Worm (Caenorhabditis elegans): ENCODE results near the gene gpcp-2.

gpcp-2 gene

DNA sequence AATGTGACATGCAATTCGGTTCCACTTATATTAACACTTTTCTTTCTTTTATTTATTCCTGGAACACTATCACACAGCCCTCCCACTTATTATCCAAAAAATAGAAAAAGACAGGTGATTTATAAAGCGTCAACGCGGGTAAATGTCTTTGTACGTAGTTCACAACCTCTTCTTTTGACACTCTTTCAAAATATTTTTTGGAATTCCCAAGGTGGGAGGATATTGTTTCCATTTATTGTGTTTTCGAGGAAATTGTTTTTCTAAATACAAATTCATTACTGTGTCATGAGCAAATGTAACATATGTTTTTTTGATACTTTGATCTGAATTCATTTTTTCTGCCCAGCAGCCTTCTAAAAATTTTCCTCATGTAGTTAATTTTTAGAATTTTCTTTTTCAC, 15.3 kb downstream of the gpcp-2 start (continued):
- no peak for TF ChIP-seq dox-1 (GFP tag; IDR thresholded peaks at IDR 0.05)

DNA sequence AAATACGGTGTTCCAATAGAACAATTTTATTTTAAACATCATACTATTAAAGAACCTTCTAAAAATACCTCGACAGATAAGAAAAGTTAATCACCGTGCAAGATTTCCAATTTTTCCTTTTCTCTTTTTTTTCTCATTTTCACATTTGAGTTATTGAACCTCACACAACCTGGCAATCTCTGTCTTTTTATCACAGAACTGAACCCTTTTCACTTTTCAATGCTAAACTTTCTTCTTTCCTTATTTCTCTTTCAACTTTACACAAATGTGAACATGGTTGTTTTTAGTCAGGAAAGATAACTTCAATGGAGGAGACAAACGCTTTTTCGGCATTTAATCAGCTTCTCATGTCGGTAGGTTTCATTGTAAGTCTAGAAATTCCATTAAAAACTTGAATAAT, 20.3 kb downstream of the gpcp-2 start, which contains the start of gene T05H10.4:
T05H10.4 (plus strand) TSS at position 301 of the 400 bp plus-strand sequence.
- TF ChIP-seq hmg-20 (GFP tag; IDR thresholded peaks at IDR 0.05) (no peak), madf-8 (GFP tag; conservative IDR thresholded peaks at IDR 0.05) (no peak), F37B4.10 (GFP tag; IDR thresholded peaks at IDR 0.05) (no peak), ztf-28 (GFP tag; IDR thresholded peaks at IDR 0.05) (no peak), cebp-2 (GFP tag; IDR thresholded peaks at IDR 0.05) (no peak), madf-10 (tag; optimal IDR thresholded peaks at IDR 0.05) (no peak), hmg-1.2 (GFP tag; IDR thresholded peaks at IDR 0.05) (no peak)

DNA sequence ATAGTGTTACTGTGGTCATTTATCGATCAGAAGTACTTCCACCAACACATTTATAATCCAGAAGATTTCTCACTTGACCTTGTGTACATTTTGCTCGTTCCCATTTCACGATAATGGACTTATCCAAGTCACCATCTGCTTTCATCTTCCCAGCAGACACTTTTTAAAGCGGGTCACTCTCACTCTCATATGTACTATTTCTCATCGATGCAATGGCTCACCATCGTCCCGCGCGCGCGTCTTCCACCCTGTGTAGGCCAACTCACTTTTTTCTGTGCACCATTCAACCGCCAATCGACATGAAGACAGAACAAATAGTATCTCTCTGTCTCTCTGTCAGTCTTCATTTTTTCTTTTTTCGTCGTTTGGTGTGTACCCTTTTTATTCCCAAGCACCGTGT, 21.0 kb downstream of the gpcp-2 start:
- TF ChIP-seq aptf-2 (GFP tag; conservative IDR thresholded peaks at IDR 0.05): peak; percentile 83; the same call in 1 of the 2 replicates
- no peak for TF ChIP-seq B0035.1 (tag; optimal IDR thresholded peaks at IDR 0.05)
- no peak for TF ChIP-seq dpff-1 (tag; optimal IDR thresholded peaks at IDR 0.05)
- no peak for TF ChIP-seq lsy-27 (tag; optimal IDR thresholded peaks at IDR 0.05; ENCODE audit: borderline replicate concordance, insufficient read depth)
- no peak for TF ChIP-seq mxl-1 (tag; optimal IDR thresholded peaks at IDR 0.05)
- TF ChIP-seq lag-1 (GFP tag; IDR thresholded peaks at IDR 0.05): no peak
- TF ChIP-seq dpl-1 (GFP tag; optimal IDR thresholded peaks at IDR 0.05): peak; percentile 2
- no peak for TF ChIP-seq egl-44 (GFP tag; IDR thresholded peaks at IDR 0.05)
- no peak for TF ChIP-seq nhr-27 (tag; optimal IDR thresholded peaks at IDR 0.05)
- no peak for TF ChIP-seq K11D2.4 (GFP tag; IDR thresholded peaks at IDR 0.05)
- peak; percentile 71 for TF ChIP-seq efl-1 (GFP tag; optimal IDR thresholded peaks at IDR 0.05)
- no peak for TF ChIP-seq ceh-100 (GFP tag; IDR thresholded peaks at IDR 0.05)
- TF ChIP-seq F10E7.11 (tag; optimal IDR thresholded peaks at IDR 0.05): no peak
- TF ChIP-seq lsl-1 (GFP tag; optimal IDR thresholded peaks at IDR 0.05): no peak
- no peak for TF ChIP-seq ztf-25 (GFP tag; IDR thresholded peaks at IDR 0.05)
- no peak for TF ChIP-seq K12H6.12 (tag; optimal IDR thresholded peaks at IDR 0.05)
- TF ChIP-seq madf-8 (GFP tag; conservative IDR thresholded peaks at IDR 0.05): peak; percentile 24; the same call in 1 of the 2 replicates

DNA sequence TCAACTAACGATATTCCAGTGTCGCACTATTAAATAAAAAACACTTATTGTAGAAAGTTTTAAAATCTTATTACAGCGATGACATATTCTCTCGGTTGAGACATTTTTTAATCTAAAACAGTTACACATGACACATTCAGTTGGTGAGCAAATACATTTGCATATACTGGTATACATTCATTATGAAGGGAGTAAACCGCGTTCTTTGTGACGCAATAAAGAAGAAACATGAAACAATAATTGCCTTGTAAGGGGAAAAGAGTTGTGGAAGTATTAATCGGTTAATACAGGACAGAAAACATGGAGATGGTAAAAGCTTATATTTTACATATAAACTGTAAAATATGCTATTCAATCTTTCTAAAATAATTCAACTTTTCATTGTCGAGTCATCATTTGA, 21.8 kb downstream of the gpcp-2 start:
- TF ChIP-seq C06A6.2 (GFP tag; conservative IDR thresholded peaks at IDR 0.05): no peak

DNA sequence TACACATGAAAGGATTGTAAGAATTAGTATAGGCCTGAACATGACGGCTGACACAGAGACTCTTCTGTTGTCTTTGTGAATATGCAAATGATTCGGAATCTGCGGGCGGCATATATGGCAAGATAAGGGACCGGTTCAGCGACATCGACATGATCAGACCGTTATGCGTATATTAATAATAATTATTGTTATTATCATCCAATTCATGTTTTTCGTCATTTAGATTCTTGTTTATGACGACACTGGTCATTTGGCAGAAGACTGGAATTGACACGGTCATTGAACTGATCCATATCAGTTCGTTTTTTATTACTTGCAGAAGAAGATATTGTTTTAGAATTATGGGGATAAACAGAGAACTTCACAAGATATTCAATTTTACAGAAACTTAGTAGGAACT, 22.7 kb downstream of the gpcp-2 start, which contains the start of gene mtre-1:
mtre-1 (minus strand) TSS at position 101 of the 400 bp plus-strand sequence.
- no peak for TF ChIP-seq let-526 (GFP tag; IDR thresholded peaks at IDR 0.05)
- TF ChIP-seq B0336.3 (GFP tag; IDR thresholded peaks at IDR 0.05): no peak

DNA sequence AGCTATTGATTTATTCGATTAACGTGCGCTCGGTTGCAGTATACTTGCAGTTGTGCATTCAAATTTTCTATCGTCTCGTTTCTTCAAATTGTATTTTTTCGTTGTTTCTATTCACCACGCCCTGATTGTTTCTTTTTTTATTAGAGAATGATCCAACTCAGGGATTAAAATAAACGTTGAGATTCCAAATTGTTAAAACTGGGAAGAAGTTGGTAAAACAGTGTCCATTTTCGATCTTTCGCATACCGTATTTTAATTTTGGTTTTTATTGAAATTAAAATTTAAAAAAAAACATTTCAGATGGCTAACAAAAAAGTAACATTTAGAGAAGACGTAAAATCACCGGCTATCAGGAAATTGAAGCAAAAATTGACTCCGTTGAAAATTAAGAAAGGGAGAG, 25.9 kb downstream of the gpcp-2 start, which contains the start of gene apn-1:
apn-1 (plus strand) TSS at position 301 of the 400 bp plus-strand sequence.
- TF ChIP-seq rpc-1 (optimal IDR thresholded peaks at IDR 0.05) (no peak), rpc-1 (tag; optimal IDR thresholded peaks at IDR 0.05) (no peak), ama-1 (optimal IDR thresholded peaks at IDR 0.05) (no peak), ama-1 (GFP tag; optimal IDR thresholded peaks at IDR 0.05) (peak in 1 of 2 experiments; percentile 13)

DNA sequence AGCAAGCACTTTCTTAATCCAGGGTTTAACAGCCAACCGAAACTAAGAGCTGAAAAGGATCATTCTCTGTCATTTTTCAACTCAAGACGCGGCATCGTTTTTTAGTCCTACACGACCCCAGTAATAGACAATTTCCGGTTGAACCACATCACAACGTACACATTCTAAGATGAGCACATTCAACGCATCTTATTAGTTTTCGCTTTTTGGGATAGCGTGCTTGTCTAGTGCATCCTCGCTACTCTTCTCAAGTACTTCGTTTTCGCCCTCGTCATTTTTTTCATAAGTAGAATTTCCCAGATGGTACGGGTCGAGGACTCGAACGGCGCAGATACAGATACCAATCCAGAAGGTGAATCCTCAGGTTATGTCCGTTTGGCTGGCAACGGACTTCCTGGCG, 30.9 kb downstream of the gpcp-2 start, which contains the start of gene T05H10.1:
T05H10.1 (plus strand) TSS at position 301 of the 400 bp plus-strand sequence.
- TF ChIP-seq zfh-2 (GFP tag; conservative IDR thresholded peaks at IDR 0.05) (0 out of 2 replicates have a peak, but pooled peaks have one; percentile 32), ztf-22 (GFP tag; optimal IDR thresholded peaks at IDR 0.05) (no peak)
